Fruit fly (Drosophila melanogaster): ENCODE measurements around the gene dpr20.

Gene dpr20

DNA sequence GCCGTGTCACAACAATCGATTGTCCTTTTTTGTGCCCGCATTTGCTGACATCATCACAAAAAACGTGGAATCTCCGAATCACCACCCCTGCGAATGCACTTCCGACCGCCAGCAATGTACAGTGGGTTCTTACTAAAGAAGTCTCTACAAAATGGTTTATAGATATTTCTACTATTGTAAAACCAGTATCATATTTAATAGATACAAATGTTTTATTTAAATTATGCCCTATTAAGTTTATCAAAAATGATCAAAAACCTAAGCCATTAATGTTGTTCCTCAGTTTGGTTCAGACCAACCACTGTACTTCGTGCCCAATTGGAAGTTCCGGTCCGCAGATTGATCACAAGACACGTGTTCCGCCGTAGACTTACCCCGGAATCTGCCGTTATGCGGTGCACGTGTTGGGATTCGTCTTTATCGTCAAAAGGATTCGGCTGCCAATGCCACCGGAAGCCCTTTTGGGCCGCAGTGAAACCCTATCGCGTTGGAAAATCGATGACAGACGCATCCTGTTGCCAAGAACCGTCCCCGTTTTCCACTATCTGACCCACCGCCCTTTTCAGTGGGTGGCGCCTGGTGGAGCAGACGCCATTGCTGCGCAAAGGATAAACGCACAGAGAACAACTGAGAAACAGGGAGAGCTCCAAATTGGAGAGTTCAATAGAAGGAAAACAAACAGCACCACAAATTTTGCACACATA is 52.3 kb downstream of the dpr20 start:
- TF ChIP-seq Jra (GFP tag; optimal IDR thresholded peaks at IDR 0.05) (no peak), foxo (GFP tag; optimal IDR thresholded peaks at IDR 0.05) (peak in 1 of 2 experiments; percentile 61), sv (GFP tag; optimal IDR thresholded peaks at IDR 0.05) (no peak), OdsH (GFP tag; optimal IDR thresholded peaks at IDR 0.05) (peak; percentile 45), Sp1 (GFP tag; optimal IDR thresholded peaks at IDR 0.05) (peak; percentile 51), dsf (GFP tag; optimal IDR thresholded peaks at IDR 0.05; ENCODE audit: borderline replicate concordance) (no peak), h (GFP tag; optimal IDR thresholded peaks at IDR 0.05) (peak; percentile 58), HLH106 (tag; optimal IDR thresholded peaks at IDR 0.05) (peak; percentile 43), woc (GFP tag; optimal IDR thresholded peaks at IDR 0.05) (peak; percentile 24), rgr (GFP tag; optimal IDR thresholded peaks at IDR 0.05) (peak; percentile 49), ey (GFP tag; optimal IDR thresholded peaks at IDR 0.05) (peak; percentile 45), fru (GFP tag; optimal IDR thresholded peaks at IDR 0.05) (peak; percentile 62), psq (GFP tag; optimal IDR thresholded peaks at IDR 0.05) (peak; percentile 18)

DNA sequence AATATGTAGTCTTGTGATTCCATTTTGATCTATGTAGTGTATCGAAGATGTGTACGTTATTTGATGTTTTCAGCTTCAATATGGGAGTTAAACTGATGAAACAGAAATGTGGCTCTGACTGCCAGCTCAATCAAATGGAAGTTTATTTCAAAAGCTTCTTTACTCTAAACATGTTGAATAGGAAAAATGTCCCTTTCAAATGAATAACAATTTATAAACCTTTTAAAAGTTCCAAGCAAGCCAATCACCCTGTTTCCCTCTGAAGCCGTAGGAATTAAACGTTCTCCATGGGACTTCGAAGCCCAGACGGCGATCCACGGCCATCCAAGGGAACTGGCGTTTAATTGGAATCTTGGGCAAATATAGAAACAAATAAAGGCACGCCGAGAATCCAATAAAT is 53.1 kb downstream of the dpr20 start, which contains the start of gene CG13898:
Gene CG13898, minus strand, starts transcription at position 101 of the 400 bp plus-strand sequence.
- TF ChIP-seq Dfd (GFP tag; optimal IDR thresholded peaks at IDR 0.05) = no peak
- no peak for TF ChIP-seq OdsH (GFP tag; optimal IDR thresholded peaks at IDR 0.05)
- TF ChIP-seq N (GFP tag; optimal IDR thresholded peaks at IDR 0.05) = no peak
- TF ChIP-seq h (GFP tag; optimal IDR thresholded peaks at IDR 0.05) = no peak
- no peak for TF ChIP-seq Abd-B (GFP tag; optimal IDR thresholded peaks at IDR 0.05)
- TF ChIP-seq HLH106 (tag; optimal IDR thresholded peaks at IDR 0.05) = no peak
- no peak for TF ChIP-seq Mio (GFP tag; optimal IDR thresholded peaks at IDR 0.05)
- TF ChIP-seq Rel (GFP tag; optimal IDR thresholded peaks at IDR 0.05) = no peak
- no peak for TF ChIP-seq Rel (tag; optimal IDR thresholded peaks at IDR 0.05)
- no peak for TF ChIP-seq sage (GFP tag; optimal IDR thresholded peaks at IDR 0.05)
- no peak for TF ChIP-seq dmrt93B (GFP tag; optimal IDR thresholded peaks at IDR 0.05)
- TF ChIP-seq Hnf4 (GFP tag; optimal IDR thresholded peaks at IDR 0.05) = no peak
- no peak for TF ChIP-seq br (GFP tag; optimal IDR thresholded peaks at IDR 0.05)
